Fruit fly (Drosophila melanogaster): ENCODE data around the gene CG6324.

Gene CG6324

DNA sequence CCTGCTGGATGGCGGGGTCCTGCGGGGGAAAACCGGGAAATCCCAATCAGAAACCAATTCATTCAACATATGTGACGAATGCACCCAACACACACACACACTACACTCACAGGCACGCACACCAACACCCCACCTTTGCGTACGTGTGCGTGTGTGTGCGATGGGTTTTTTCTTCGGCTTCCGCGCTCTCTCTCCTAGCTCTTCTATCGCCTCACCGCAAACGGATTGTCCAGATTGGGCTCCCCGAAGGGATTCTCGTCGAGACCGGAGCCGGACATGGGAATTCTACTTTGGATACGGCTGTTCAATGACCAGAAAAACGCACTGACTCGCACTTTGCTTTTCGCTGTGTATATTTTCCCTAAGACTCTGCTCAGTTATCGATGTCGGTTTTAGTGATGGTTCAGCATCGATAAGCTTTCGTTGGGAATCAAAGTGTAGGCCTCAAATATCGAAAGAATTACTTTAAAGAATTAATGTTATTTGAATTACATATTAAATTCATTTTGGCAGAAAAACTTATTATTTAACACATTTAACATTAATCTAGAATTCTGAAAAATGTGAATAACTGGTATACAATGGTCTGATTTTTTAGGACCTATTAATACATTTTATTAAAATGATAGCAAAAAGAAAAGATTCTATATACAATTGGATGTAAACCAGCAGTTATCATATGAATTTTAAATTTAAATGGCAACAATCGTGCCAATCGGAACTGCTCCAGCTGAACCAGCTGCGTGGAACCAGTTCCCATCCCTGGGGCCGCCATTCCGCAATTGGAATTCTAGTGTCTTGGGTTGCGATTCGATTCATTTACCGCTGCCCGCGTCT, 26.2 kb upstream of the CG6324 start, which contains the start of the genes Scamp and Ahcy (continued):
- TF ChIP-seq Bgb (GFP tag; IDR thresholded peaks at IDR 0.05; ENCODE audit: partially characterized antibody) (peak; percentile 32; the same call in 1 of the 2 replicates), CG11247 (GFP tag; IDR thresholded peaks at IDR 0.05) (no peak), CG10209 (GFP tag; optimal IDR thresholded peaks at IDR 0.05) (no peak), CG7928 (GFP tag; optimal IDR thresholded peaks at IDR 0.05) (peak; percentile 81), CG13296 (GFP tag; optimal IDR thresholded peaks at IDR 0.05) (no peak), CG18619 (GFP tag; optimal IDR thresholded peaks at IDR 0.05) (no peak), gcm2 (GFP tag; optimal IDR thresholded peaks at IDR 0.05) (no peak), fu2 (GFP tag; optimal IDR thresholded peaks at IDR 0.05) (no peak), shn (GFP tag; optimal IDR thresholded peaks at IDR 0.05) (no peak), nerfin-2 (GFP tag; IDR thresholded peaks at IDR 0.05; ENCODE audit: partially characterized antibody) (0 out of 2 replicates have a peak, but pooled peaks have one; percentile 11), oc (tag; optimal IDR thresholded peaks at IDR 0.05) (no peak), CG11085 (GFP tag; IDR thresholded peaks at IDR 0.05) (no peak), Nf-YB (GFP tag; optimal IDR thresholded peaks at IDR 0.05) (no peak), Ets65A (GFP tag) (peak; percentile 7), fru (optimal IDR thresholded peaks at IDR 0.05) (no peak), Lim3 (GFP tag; IDR thresholded peaks at IDR 0.05) (no peak), cg (GFP tag; optimal IDR thresholded peaks at IDR 0.05) (peak; percentile 93), CG8765 (GFP tag; IDR thresholded peaks at IDR 0.05) (no peak), usp (GFP tag; optimal IDR thresholded peaks at IDR 0.05) (no peak), trh (GFP tag; optimal IDR thresholded peaks at IDR 0.05) (no peak), Gsc (GFP tag; IDR thresholded peaks at IDR 0.05) (no peak), D (optimal IDR thresholded peaks at IDR 0.05) (no peak), D (GFP tag; optimal IDR thresholded peaks at IDR 0.05) (no peak), rib (GFP tag; IDR thresholded peaks at IDR 0.05) (no peak), cato (GFP tag; optimal IDR thresholded peaks at IDR 0.05; ENCODE audit: borderline replicate concordance) (no peak), CG11723 (GFP tag; optimal IDR thresholded peaks at IDR 0.05) (no peak), Xrp1 (GFP tag; IDR thresholded peaks at IDR 0.05) (no peak), ham (GFP tag; IDR thresholded peaks at IDR 0.05) (no peak), CG43689 (GFP tag; IDR thresholded peaks at IDR 0.05) (no peak), CG15696 (tag; optimal IDR thresholded peaks at IDR 0.05) (no peak), Rx (GFP tag; IDR thresholded peaks at IDR 0.05) (no peak), CG16815 (GFP tag; optimal IDR thresholded peaks at IDR 0.05) (no peak), CG11504 (tag; optimal IDR thresholded peaks at IDR 0.05) (peak; percentile 45), CG2129 (GFP tag; IDR thresholded peaks at IDR 0.05; ENCODE audit: partially characterized antibody) (0 out of 2 replicates have a peak, but pooled peaks have one; percentile 17), lbe (GFP tag; optimal IDR thresholded peaks at IDR 0.05) (no peak), CG18476 (GFP tag; optimal IDR thresholded peaks at IDR 0.05) (no peak), CG17328 (GFP tag; IDR thresholded peaks at IDR 0.05) (no peak), Jarid2 (GFP tag; optimal IDR thresholded peaks at IDR 0.05) (no peak), eve (GFP tag; optimal IDR thresholded peaks at IDR 0.05) (no peak), onecut (GFP tag; IDR thresholded peaks at IDR 0.05) (no peak), CG7271 (tag; optimal IDR thresholded peaks at IDR 0.05) (no peak), sug (tag; optimal IDR thresholded peaks at IDR 0.05) (no peak), phol (tag; optimal IDR thresholded peaks at IDR 0.05) (peak; percentile 76), chinmo (GFP tag; IDR thresholded peaks at IDR 0.05; ENCODE audit: partially characterized antibody) (0 out of 4 replicates have a peak, but pooled peaks have one; percentile 56), CG6854 (GFP tag; optimal IDR thresholded peaks at IDR 0.05) (no peak), CG18599 (GFP tag; optimal IDR thresholded peaks at IDR 0.05) (no peak), Sox102F (GFP tag; optimal IDR thresholded peaks at IDR 0.05) (no peak), NFAT (GFP tag; IDR thresholded peaks at IDR 0.05) (0 out of 2 replicates have a peak, but pooled peaks have one; percentile 12), Deaf1 (tag; optimal IDR thresholded peaks at IDR 0.05) (peak; percentile 4), CG12299 (tag; optimal IDR thresholded peaks at IDR 0.05) (no peak)
